Worm (Caenorhabditis elegans) whole organism, late embryonic: Measurements from ENCODE around the gene Y73F4A.2.

Experiments
- C08G9.2 ChIP-seq: sonication (generic microtip); optimal IDR thresholded peaks from 2 replicates; lab custom pipeline; 2016; ENCODE audit warnings: mild to moderate bottlenecking, missing genetic modification characterization, moderate library complexity, missing compliant biosample characterization
- F13H6.1 ChIP-seq: sonication (generic microtip); optimal IDR thresholded peaks from 2 replicates; lab custom pipeline; 2016; ENCODE audit warnings: missing genetic modification characterization, missing compliant biosample characterization
- K02D7.2 ChIP-seq: sonication (generic microtip); optimal IDR thresholded peaks from 2 replicates; lab custom pipeline; 2017; ENCODE audit warnings: mild to moderate bottlenecking, missing genetic modification characterization, missing compliant biosample characterization
- T23F11.4 ChIP-seq: fragments of 200-800 bp; sonication (Bioruptor generic); optimal IDR thresholded peaks from 2 replicates; lab custom pipeline; 2018; ENCODE audit warnings: mild to moderate bottlenecking, missing genetic modification characterization, missing compliant biosample characterization
- Y22D7AL.16 ChIP-seq: sonication (generic microtip); optimal IDR thresholded peaks from 2 replicates; lab custom pipeline; 2016; ENCODE audit warnings: missing genetic modification characterization, missing compliant biosample characterization
- ahr-1 ChIP-seq: sonication (generic microtip); optimal IDR thresholded peaks from 2 replicates; lab custom pipeline; 2016; ENCODE audit warnings: missing genetic modification characterization, missing compliant biosample characterization
- ama-1 ChIP-seq: fragments of 150-350 bp; optimal IDR thresholded peaks from 2 replicates; lab custom pipeline; 2014
- ceh-14 ChIP-seq: sonication (generic microtip); optimal IDR thresholded peaks from 2 replicates; lab custom pipeline; 2016; ENCODE audit warnings: missing genotype, missing genetic modification characterization, missing compliant biosample characterization
- ceh-19 ChIP-seq: fragments of 200-800 bp; sonication (Bioruptor generic); optimal IDR thresholded peaks from 2 replicates; lab custom pipeline; 2018; ENCODE audit warnings: mild to moderate bottlenecking, missing genetic modification characterization, missing compliant biosample characterization
- ceh-2 ChIP-seq: sonication (generic microtip); optimal IDR thresholded peaks from 2 replicates; lab custom pipeline; 2016; ENCODE audit warnings: missing genotype, missing genetic modification characterization, missing compliant biosample characterization
- ceh-30 ChIP-seq: fragments of 150-350 bp; optimal IDR thresholded peaks from 2 replicates; lab custom pipeline; 2014; ENCODE audit warnings: missing biosample characterization, missing genetic modification characterization
- ceh-34 ChIP-seq: sonication (generic microtip); optimal IDR thresholded peaks from 2 replicates; lab custom pipeline; 2016; ENCODE audit warnings: mild to moderate bottlenecking, missing genetic modification characterization, missing compliant biosample characterization
- ceh-48 ChIP-seq: sonication (generic microtip); optimal IDR thresholded peaks from 2 replicates; lab custom pipeline; 2016; ENCODE audit warnings: missing genetic modification characterization, inconsistent platforms, missing compliant biosample characterization
- che-1 ChIP-seq: sonication (generic microtip); optimal IDR thresholded peaks from 2 replicates; lab custom pipeline; 2016; ENCODE audit warnings: mild to moderate bottlenecking, missing genetic modification characterization, missing compliant biosample characterization
- elt-4 ChIP-seq: sonication (generic microtip); optimal IDR thresholded peaks from 2 replicates; lab custom pipeline; 2016; ENCODE audit warnings: missing genetic modification characterization, missing compliant biosample characterization
- eyg-1 ChIP-seq: sonication (generic microtip); optimal IDR thresholded peaks from 2 replicates; lab custom pipeline; 2016; ENCODE audit warnings: missing genotype, missing genetic modification characterization, missing compliant biosample characterization
- fax-1 ChIP-seq: sonication (generic microtip); optimal IDR thresholded peaks from 2 replicates; lab custom pipeline; 2016; ENCODE audit warnings: missing genotype, missing genetic modification characterization, missing compliant biosample characterization
- fkh-10 ChIP-seq: fragments of 150-350 bp; optimal IDR thresholded peaks from 2 replicates; lab custom pipeline; 2014; ENCODE audit warnings: missing biosample characterization, missing genetic modification reagents, missing genetic modification characterization
- fkh-6 ChIP-seq: sonication (generic microtip); optimal IDR thresholded peaks from 2 replicates; lab custom pipeline; 2016; ENCODE audit warnings: missing genetic modification characterization, missing compliant biosample characterization
- gmeb-2 ChIP-seq: sonication (generic microtip); optimal IDR thresholded peaks from 2 replicates; lab custom pipeline; 2016; ENCODE audit warnings: missing genetic modification characterization, inconsistent platforms, missing compliant biosample characterization
- hlh-6 ChIP-seq: sonication (generic microtip); optimal IDR thresholded peaks from 2 replicates; lab custom pipeline; 2016; ENCODE audit warnings: missing genotype, missing genetic modification characterization, missing compliant biosample characterization
- hlh-8 ChIP-seq: sonication (generic microtip); optimal IDR thresholded peaks from 2 replicates; lab custom pipeline; 2016; ENCODE audit warnings: missing genotype, missing genetic modification characterization, missing compliant biosample characterization
- nfya-1 ChIP-seq: sonication (generic microtip); optimal IDR thresholded peaks from 2 replicates; lab custom pipeline; 2017; ENCODE audit warnings: missing genetic modification characterization, mild to moderate bottlenecking, missing compliant biosample characterization, antibody characterized with exemption, moderate library complexity
- nhr-232 ChIP-seq: sonication (generic microtip); optimal IDR thresholded peaks from 2 replicates; lab custom pipeline; 2016; ENCODE audit warnings: missing genetic modification characterization, missing compliant biosample characterization
- odd-2 ChIP-seq: sonication (generic microtip); optimal IDR thresholded peaks from 2 replicates; lab custom pipeline; 2017; ENCODE audit warnings: antibody characterized with exemption, mild to moderate bottlenecking, missing genetic modification characterization, missing compliant biosample characterization
- pat-9 ChIP-seq: fragments of 200-800 bp; sonication (Bioruptor generic); optimal IDR thresholded peaks from 2 replicates; lab custom pipeline; 2018; ENCODE audit warnings: mild to moderate bottlenecking, missing genetic modification characterization, moderate library complexity, missing compliant biosample characterization
- pha-2 ChIP-seq: sonication (generic microtip); optimal IDR thresholded peaks from 2 replicates; lab custom pipeline; 2017; ENCODE audit warnings: mild to moderate bottlenecking, missing genetic modification characterization, missing compliant biosample characterization
- pha-4 ChIP-seq: fragments of 150-350 bp; optimal IDR thresholded peaks from 2 replicates; lab custom pipeline; 2018; ENCODE audit warnings: missing biosample characterization, missing genetic modification reagents, missing genetic modification characterization
- pros-1 ChIP-seq: fragments of 150-350 bp; optimal IDR thresholded peaks from 2 replicates; lab custom pipeline; 2014; ENCODE audit warnings: missing biosample characterization, missing genetic modification reagents, missing genetic modification characterization
- rnt-1 ChIP-seq: sonication (generic microtip); optimal IDR thresholded peaks from 2 replicates; lab custom pipeline; 2016; ENCODE audit warnings: missing genetic modification characterization, missing compliant biosample characterization
- sdc-2 ChIP-seq: sonication (generic microtip); optimal IDR thresholded peaks from 2 replicates; lab custom pipeline; 2016; ENCODE audit warnings: missing genotype, missing genetic modification characterization, missing compliant biosample characterization
- tbx-2 ChIP-seq: sonication (generic microtip); optimal IDR thresholded peaks from 2 replicates; lab custom pipeline; 2016; ENCODE audit warnings: missing genetic modification characterization, missing compliant biosample characterization
- tbx-7 ChIP-seq: sonication (generic microtip); optimal IDR thresholded peaks from 2 replicates; lab custom pipeline; 2016; ENCODE audit warnings: missing genotype, missing genetic modification characterization, missing compliant biosample characterization
- ttx-3 ChIP-seq: sonication (generic microtip); optimal IDR thresholded peaks from 2 replicates; lab custom pipeline; 2016; ENCODE audit warnings: missing genetic modification reagents, missing genetic modification characterization, missing compliant biosample characterization
- unc-3 ChIP-seq, 2 experiments: fragments of 200-800 bp in 1 of 2; sonication (Bioruptor generic) in 1 of 2; sonication (generic microtip) in 1 of 2; conservative IDR thresholded peaks in 1 of 2; optimal IDR thresholded peaks in 1 of 2; 2 replicates each; pipeline versions ENCODE4 v1.3.6 to Lab custom; 2016 to 2022; ENCODE audit warnings: missing compliant biosample characterization in 2 of 2, missing genetic modification characterization in 2 of 2, missing genetic modification reagents in 1 of 2
- unc-42 ChIP-seq: sonication (generic microtip); optimal IDR thresholded peaks from 2 replicates; lab custom pipeline; 2016; ENCODE audit warnings: missing genotype, missing genetic modification characterization, missing compliant biosample characterization
- unc-55 ChIP-seq: sonication (generic microtip); optimal IDR thresholded peaks from 2 replicates; lab custom pipeline; 2017; ENCODE audit warnings: missing biosample characterization, missing genetic modification reagents, missing genetic modification characterization
- unc-86 ChIP-seq: sonication (generic microtip); optimal IDR thresholded peaks from 2 replicates; lab custom pipeline; 2016; ENCODE audit warnings: missing genetic modification characterization, missing compliant biosample characterization
- zip-5 ChIP-seq: sonication (generic microtip); optimal IDR thresholded peaks from 2 replicates; lab custom pipeline; 2016; ENCODE audit warnings: missing genetic modification characterization, missing compliant biosample characterization

The Y73F4A.2 gene

ce11 chrIV:9001184-9001583 lies 42.0 kb downstream of the Y73F4A.2 start:
- TF ChIP-seq unc-42 (tag; lab: Kevin White, UChicago) = no peak
- TF ChIP-seq zip-5 (tag; lab: Kevin White, UChicago) = no peak
- TF ChIP-seq ceh-34 (tag; lab: Kevin White, UChicago) = no peak
- TF ChIP-seq ceh-14 (tag; lab: Kevin White, UChicago) = no peak
- no peak for TF ChIP-seq tbx-7 (tag; lab: Kevin White, UChicago)
- no peak for TF ChIP-seq eyg-1
- no peak for TF ChIP-seq Y22D7AL.16
- TF ChIP-seq hlh-8 (tag; lab: Kevin White, UChicago) = no peak
- no peak for TF ChIP-seq ttx-3 (tag; lab: Kevin White, UChicago)
- no peak for TF ChIP-seq che-1 (tag; lab: Kevin White, UChicago)
- TF ChIP-seq F13H6.1 = no peak
- no peak for TF ChIP-seq C08G9.2 (tag; lab: Kevin White, UChicago)
- TF ChIP-seq fkh-10 (GFP tag; lab: Kevin White, UChicago) = no peak
- no peak for TF ChIP-seq ceh-19 (GFP tag; lab: Kevin White, UChicago)
- TF ChIP-seq pha-2 (tag; lab: Kevin White, UChicago) = no peak
- TF ChIP-seq fax-1 (tag; lab: Kevin White, UChicago) = no peak
- TF ChIP-seq unc-86 (tag; lab: Kevin White, UChicago) = no peak
- no peak for TF ChIP-seq ama-1
- TF ChIP-seq T23F11.4 (GFP tag; lab: Kevin White, UChicago) = no peak

ce11 chrIV:9000664-9001063 lies 42.5 kb downstream of the Y73F4A.2 start:
- TF ChIP-seq zip-5 (tag; lab: Kevin White, UChicago) = no peak
- no peak for TF ChIP-seq hlh-6 (tag; lab: Kevin White, UChicago)
- TF ChIP-seq ceh-34 (tag; lab: Kevin White, UChicago) = no peak
- no peak for TF ChIP-seq tbx-2 (tag; lab: Kevin White, UChicago)
- no peak for TF ChIP-seq pros-1 (tag; lab: Kevin White, UChicago)

- TF ChIP-seq ceh-30 (tag; lab: Kevin White, UChicago) = no peak
- TF ChIP-seq ahr-1 = no peak
- TF ChIP-seq unc-3 (GFP tag; conservative IDR thresholded peaks at IDR 0.05; lab: Robert Waterston, UW) = no peak
- no peak for TF ChIP-seq unc-3 (tag; optimal IDR thresholded peaks at IDR 0.05; lab: Kevin White, UChicago)
- no peak for TF ChIP-seq unc-55 (GFP tag; lab: Kevin White, UChicago)
- TF ChIP-seq elt-4 (tag; lab: Kevin White, UChicago) = no peak
- no peak for TF ChIP-seq sdc-2 (tag; lab: Kevin White, UChicago)
- TF ChIP-seq nfya-1 = no peak
- no peak for TF ChIP-seq fkh-6 (tag; lab: Kevin White, UChicago)
- no peak for TF ChIP-seq ceh-48 (tag; lab: Kevin White, UChicago)
- no peak for TF ChIP-seq pha-2 (tag; lab: Kevin White, UChicago)
- no peak for TF ChIP-seq odd-2 (tag; lab: Kevin White, UChicago)
- no peak for TF ChIP-seq pat-9
- TF ChIP-seq, all 69 proteins: peak for 0
These were observed 48.7 kb downstream of the Y73F4A.2 start for ce11 chrIV:8994487-8994886.

ce11 chrIV:8992786-8993185 lies 50.4 kb downstream of the Y73F4A.2 start, which contains the start of gene mltn-12:
TSS of gene mltn-12 (plus strand) at chrIV:8993086.
- TF ChIP-seq nhr-232 (no peak), pha-4 (tag; lab: Kevin White, UChicago) (no peak), K02D7.2 (no peak), gmeb-2 (tag; lab: Kevin White, UChicago) (no peak), ceh-2 (tag; lab: Kevin White, UChicago) (no peak), odd-2 (tag; lab: Kevin White, UChicago) (no peak), rnt-1 (tag; lab: Kevin White, UChicago) (no peak)
